Fruit fly (Drosophila melanogaster) whole organism, embryonic: Measurements from ENCODE around the gene Lamtor4.

ENCODE experiments used
- Bgb ChIP-seq: fragments of 200-800 bp; sonication (Bioruptor generic); IDR thresholded peaks from 2 replicates; pipeline ENCODE4 v1.3.6; 2022; ENCODE audit warnings: missing biosample characterization, missing genetic modification characterization; ENCODE audit not compliant: partially characterized antibody
- CG10274 ChIP-seq: fragments of 200-800 bp; sonication (Bioruptor generic); optimal IDR thresholded peaks from 3 replicates; lab custom pipeline; 2017; ENCODE audit warnings: missing biosample characterization, mild to moderate bottlenecking, missing genetic modification characterization
- CG10565 ChIP-seq: fragments of 200-800 bp; sonication (Bioruptor generic); optimal IDR thresholded peaks from 3 replicates; lab custom pipeline; 2016; ENCODE audit warnings: missing biosample characterization, mild to moderate bottlenecking, missing genetic modification characterization
- CG10654 ChIP-seq: fragments of 200-800 bp; sonication (Bioruptor generic); optimal IDR thresholded peaks from 2 replicates; lab custom pipeline; 2016; ENCODE audit warnings: missing biosample characterization, missing genetic modification characterization
- CG13624 ChIP-seq: fragments of 200-800 bp; sonication (Bioruptor generic); optimal IDR thresholded peaks from 2 replicates; lab custom pipeline; 2016; ENCODE audit warnings: missing biosample characterization, missing genetic modification characterization
- CG14441 ChIP-seq: fragments of 200-800 bp; sonication (Bioruptor generic); IDR thresholded peaks from 2 replicates; pipeline ENCODE4 v1.3.6; 2022; ENCODE audit warnings: missing biosample characterization, missing genetic modification characterization
- CG14710 ChIP-seq: fragments of 200-800 bp; sonication (Bioruptor generic); optimal IDR thresholded peaks from 3 replicates; lab custom pipeline; 2019; ENCODE audit warnings: missing biosample characterization, mild to moderate bottlenecking, missing genetic modification characterization, moderate library complexity
- CG16779 ChIP-seq: fragments of 200-800 bp; sonication (Bioruptor generic); IDR thresholded peaks from 2 replicates; pipeline ENCODE4 v1.3.6; 2022; ENCODE audit warnings: missing biosample characterization, missing genetic modification characterization
- CG1792 ChIP-seq: fragments of 200-800 bp; sonication (Bioruptor generic); optimal IDR thresholded peaks from 2 replicates; lab custom pipeline; 2016; ENCODE audit warnings: missing biosample characterization, missing genetic modification characterization
- CG3281 ChIP-seq: fragments of 200-800 bp; sonication (Bioruptor generic); optimal IDR thresholded peaks from 3 replicates; lab custom pipeline; 2017; ENCODE audit warnings: missing biosample characterization, mild to moderate bottlenecking, missing genetic modification characterization
- CG7963 ChIP-seq: fragments of 200-800 bp; sonication (Bioruptor generic); IDR thresholded peaks from 3 replicates; pipeline ENCODE4 v1.3.6; 2022; ENCODE audit warnings: missing biosample characterization, missing genetic modification characterization; ENCODE audit not compliant: partially characterized antibody
- CG8924 ChIP-seq: fragments of 200-800 bp; optimal IDR thresholded peaks from 3 replicates; lab custom pipeline; 2019; ENCODE audit warnings: missing biosample characterization, mild to moderate bottlenecking, missing genetic modification characterization, moderate library complexity
- CG9609 ChIP-seq: fragments of 200-800 bp; sonication (Bioruptor generic); optimal IDR thresholded peaks from 3 replicates; lab custom pipeline; 2016; ENCODE audit warnings: missing biosample characterization, missing genetic modification characterization
- Camta ChIP-seq: fragments of 200-800 bp; sonication (Bioruptor generic); optimal IDR thresholded peaks from 2 replicates; lab custom pipeline; 2016; ENCODE audit warnings: missing biosample characterization, missing genetic modification characterization
- Dip2 ChIP-seq: fragments of 200-800 bp; sonication (Bioruptor generic); IDR thresholded peaks from 2 replicates; pipeline ENCODE4 v1.3.6; 2022; ENCODE audit warnings: missing biosample characterization, missing genetic modification characterization
- Dp ChIP-seq: fragments of 200-800 bp; sonication (Bioruptor generic); optimal IDR thresholded peaks from 2 replicates; lab custom pipeline; 2018; ENCODE audit warnings: missing biosample characterization, mild to moderate bottlenecking, missing genetic modification characterization, moderate library complexity
- Dref ChIP-seq: fragments of 200-800 bp; sonication (Bioruptor generic); IDR thresholded peaks from 2 replicates; pipeline ENCODE4 v1.3.6; 2022; ENCODE audit warnings: missing biosample characterization, missing genetic modification characterization
- Drgx ChIP-seq: fragments of 200-800 bp; sonication (Bioruptor generic); IDR thresholded peaks from 2 replicates; pipeline ENCODE4 v1.3.6; 2022; ENCODE audit warnings: missing biosample characterization, missing genetic modification characterization
- HLH54F ChIP-seq: fragments of 200-800 bp; sonication (Bioruptor generic); optimal IDR thresholded peaks from 3 replicates; lab custom pipeline; 2016; ENCODE audit warnings: missing biosample characterization, missing genetic modification characterization
- Hand ChIP-seq: fragments of 200-800 bp; sonication (Bioruptor generic); optimal IDR thresholded peaks from 2 replicates; lab custom pipeline; 2017; ENCODE audit warnings: mild to moderate bottlenecking, missing biosample characterization, missing genetic modification reagents, missing genetic modification characterization
- Kr ChIP-seq: fragments of 200-800 bp; sonication (Bioruptor generic); optimal IDR thresholded peaks from 2 replicates; lab custom pipeline; 2017; ENCODE audit warnings: missing biosample characterization, mild to moderate bottlenecking, missing genetic modification characterization
- Mad ChIP-seq: fragments of 200-800 bp; sonication (Bioruptor generic); optimal IDR thresholded peaks from 2 replicates; lab custom pipeline; 2016; ENCODE audit warnings: missing biosample characterization, missing genetic modification characterization
- Mrtf ChIP-seq: fragments of 200-800 bp; sonication (Bioruptor generic); IDR thresholded peaks from 3 replicates; pipeline ENCODE4 v1.3.6; 2022; ENCODE audit warnings: missing biosample characterization, missing genetic modification characterization
- NC2α ChIP-seq: fragments of 200-800 bp; sonication (Bioruptor generic); optimal IDR thresholded peaks from 2 replicates; lab custom pipeline; 2016; ENCODE audit warnings: missing biosample characterization, missing genetic modification characterization
- Nf-YB ChIP-seq: fragments of 200-800 bp; sonication (Bioruptor generic); optimal IDR thresholded peaks from 3 replicates; lab custom pipeline; 2019; ENCODE audit warnings: missing biosample characterization, mild to moderate bottlenecking, missing genetic modification characterization, moderate library complexity
- Pdp1 ChIP-seq, 2 experiments: fragments of 200-800 bp; sonication (Bioruptor generic); optimal IDR thresholded peaks; 3 replicates each; lab custom pipeline; 2016; ENCODE audit warnings: missing biosample characterization in 2 of 2, missing genetic modification characterization in 2 of 2, mild to moderate bottlenecking in 1 of 2, moderate library complexity in 1 of 2
- Poxn ChIP-seq: fragments of 200-800 bp; sonication (Bioruptor generic); IDR thresholded peaks from 2 replicates; pipeline ENCODE4 v1.3.6; 2022; ENCODE audit warnings: missing biosample characterization, missing genetic modification characterization
- Taf1 ChIP-seq: fragments of 200-800 bp; sonication (Bioruptor generic); IDR thresholded peaks from 2 replicates; pipeline ENCODE4 v1.3.6; 2022; ENCODE audit warnings: missing biosample characterization, missing genetic modification characterization
- Xbp1 ChIP-seq: fragments of 200-800 bp; sonication (Bioruptor generic); optimal IDR thresholded peaks from 3 replicates; lab custom pipeline; 2016; ENCODE audit warnings: missing biosample characterization, mild to moderate bottlenecking, missing genetic modification characterization
- ase ChIP-seq: fragments of 200-800 bp; sonication (Bioruptor generic); IDR thresholded peaks from 3 replicates; pipeline ENCODE4 v1.3.6; 2022; ENCODE audit warnings: missing biosample characterization, missing genetic modification characterization
- bowl ChIP-seq: fragments of 200-800 bp; sonication (Bioruptor generic); IDR thresholded peaks from 2 replicates; pipeline ENCODE4 v1.3.6; 2022; ENCODE audit warnings: missing biosample characterization, missing genetic modification characterization
- cg ChIP-seq: fragments of 200-800 bp; sonication (Bioruptor generic); optimal IDR thresholded peaks from 3 replicates; lab custom pipeline; 2019; ENCODE audit warnings: missing biosample characterization, mild to moderate bottlenecking, missing genetic modification characterization, moderate library complexity
- chinmo ChIP-seq: fragments of 200-800 bp; sonication (Bioruptor generic); IDR thresholded peaks from 4 replicates; pipeline ENCODE4 v1.3.6; 2022; ENCODE audit warnings: missing biosample characterization, missing genetic modification characterization; ENCODE audit not compliant: partially characterized antibody
- cwo ChIP-seq: fragments of 200-800 bp; sonication (Bioruptor generic); optimal IDR thresholded peaks from 3 replicates; lab custom pipeline; 2017; ENCODE audit warnings: missing biosample characterization, missing genetic modification characterization, mild to moderate bottlenecking, moderate library complexity, missing genetic modification reagents
- esg ChIP-seq: fragments of 200-800 bp; sonication (Bioruptor generic); conservative IDR thresholded peaks from 2 replicates; pipeline ENCODE4 v1.3.6; 2022; ENCODE audit warnings: missing biosample characterization, missing genetic modification characterization
- exex ChIP-seq: fragments of 200-800 bp; sonication (Bioruptor generic); optimal IDR thresholded peaks from 4 replicates; lab custom pipeline; 2018; ENCODE audit warnings: missing biosample characterization, mild to moderate bottlenecking, missing genetic modification characterization, moderate library complexity
- fd3F ChIP-seq: fragments of 200-800 bp; sonication (Bioruptor generic); optimal IDR thresholded peaks from 2 replicates; lab custom pipeline; 2018; ENCODE audit warnings: missing biosample characterization, mild to moderate bottlenecking, missing genetic modification characterization, moderate library complexity
- insv ChIP-seq, 2 experiments: fragments of 200-800 bp; sonication (Bioruptor generic); optimal IDR thresholded peaks; 3 replicates each; lab custom pipeline; 2016 to 2018; ENCODE audit warnings: missing biosample characterization in 2 of 2, missing genetic modification characterization in 2 of 2
- klu ChIP-seq: fragments of 200-800 bp; sonication (Bioruptor generic); IDR thresholded peaks from 2 replicates; pipeline ENCODE4 v1.3.6; 2022; ENCODE audit warnings: missing biosample characterization, missing genetic modification characterization
- onecut ChIP-seq: fragments of 200-800 bp; sonication (Bioruptor generic); IDR thresholded peaks from 2 replicates; pipeline ENCODE4 v1.3.6; 2022; ENCODE audit warnings: missing biosample characterization, missing genetic modification characterization
- psq ChIP-seq: fragments of 200-800 bp; sonication (Bioruptor generic); optimal IDR thresholded peaks from 2 replicates; lab custom pipeline; 2017; ENCODE audit warnings: missing biosample characterization, missing genetic modification characterization
- sc ChIP-seq, 3 experiments: fragments of >200 bp in 2 of 3; fragments of 200-800 bp in 1 of 3; sonication (Bioruptor generic) in 1 of 3; optimal IDR thresholded peaks; 2 replicates in 2 of 3; 3 replicates in 1 of 3; lab custom pipeline; 2017; ENCODE audit warnings: mild to moderate bottlenecking in 1 of 3, missing biosample characterization in 1 of 3, missing genetic modification characterization in 1 of 3, missing genetic modification reagents in 1 of 3
- schlank ChIP-seq: fragments of 200-800 bp; sonication (Bioruptor generic); optimal IDR thresholded peaks from 2 replicates; lab custom pipeline; 2018; ENCODE audit warnings: missing biosample characterization, mild to moderate bottlenecking, missing genetic modification characterization
- scrt ChIP-seq: fragments of 200-800 bp; sonication (Bioruptor generic); optimal IDR thresholded peaks from 2 replicates; lab custom pipeline; 2018; ENCODE audit warnings: missing biosample characterization, mild to moderate bottlenecking, missing genetic modification characterization, moderate library complexity
- sqz ChIP-seq: fragments of 200-800 bp; sonication (Bioruptor generic); optimal IDR thresholded peaks from 3 replicates; lab custom pipeline; 2018; ENCODE audit warnings: missing biosample characterization, mild to moderate bottlenecking, missing genetic modification characterization
- tna ChIP-seq: fragments of 200-800 bp; sonication (Bioruptor generic); IDR thresholded peaks from 2 replicates; pipeline ENCODE4 v1.3.6; 2022; ENCODE audit warnings: missing biosample characterization, missing genetic modification characterization; ENCODE audit not compliant: partially characterized antibody
- twi ChIP-seq: fragments of 200-800 bp; optimal IDR thresholded peaks from 2 replicates; lab custom pipeline; 2019; ENCODE audit warnings: missing biosample characterization, mild to moderate bottlenecking, missing genetic modification characterization, moderate library complexity
- unpg ChIP-seq: fragments of 200-800 bp; sonication (Bioruptor generic); optimal IDR thresholded peaks from 3 replicates; lab custom pipeline; 2018; ENCODE audit warnings: missing biosample characterization, mild to moderate bottlenecking, missing genetic modification characterization, moderate library complexity
- zfh1 ChIP-seq: fragments of 200-800 bp; sonication (Bioruptor generic); IDR thresholded peaks from 3 replicates; pipeline ENCODE4 v1.3.6; 2022; ENCODE audit warnings: missing biosample characterization, missing genetic modification characterization

Gene Lamtor4

dm6 chr3L:3940075-3940819 lies 43.5 kb downstream of the Lamtor4 start, which contains the start of gene CG12766 (continued):
- TF ChIP-seq bowl (GFP tag; lab: Robert Waterston, UW) (no peak), Xbp1 (GFP tag; lab: Kevin White, UChicago) (no peak), Hand (GFP tag; lab: Kevin White, UChicago) (no peak), Mrtf (GFP tag; lab: Robert Waterston, UW) (no peak), klu (no peak), CG14441 (GFP tag; lab: Robert Waterston, UW) (0 out of 2 replicates have a peak, but pooled peaks have one; percentile 6), Bgb (GFP tag; lab: Robert Waterston, UW) (peak; percentile 65; the same call in 1 of the 2 replicates), schlank (tag; lab: Kevin White, UChicago) (no peak), CG10654 (GFP tag; lab: Kevin White, UChicago) (no peak), twi (tag; lab: Kevin White, UChicago) (no peak), Poxn (no peak), insv (GFP tag; optimal IDR thresholded peaks at IDR 0.05; lab: Kevin White, UChicago) (no peak), HLH54F (no peak), unpg (GFP tag; lab: Kevin White, UChicago) (no peak), sqz (no peak), cwo (GFP tag; lab: Kevin White, UChicago) (no peak), Mad (GFP tag; lab: Kevin White, UChicago) (no peak), fd3F (no peak), CG16779 (GFP tag; lab: Robert Waterston, UW) (no peak), CG9609 (GFP tag; lab: Kevin White, UChicago) (no peak), CG8924 (tag; lab: Kevin White, UChicago) (no peak), CG1792 (GFP tag; lab: Kevin White, UChicago) (no peak), onecut (GFP tag; lab: Robert Waterston, UW) (no peak), scrt (GFP tag; lab: Kevin White, UChicago) (peak; percentile 1), ase (no peak), chinmo (GFP tag; lab: Robert Waterston, UW) (peak; percentile 74; the same call in 2 of the 4 replicates), Drgx (GFP tag; lab: Robert Waterston, UW) (0 out of 2 replicates have a peak, but pooled peaks have one; percentile 28), CG10565 (GFP tag; lab: Kevin White, UChicago) (no peak), Kr (GFP tag; lab: Kevin White, UChicago) (no peak), Pdp1 (GFP tag; optimal IDR thresholded peaks at IDR 0.05; lab: Kevin White, UChicago) (peak in 1 of 2 experiments; percentile 54), CG3281 (GFP tag; lab: Kevin White, UChicago) (peak; percentile 0), CG13624 (no peak), Dp (GFP tag; lab: Kevin White, UChicago) (peak; percentile 77), psq (GFP tag; lab: Kevin White, UChicago) (no peak), Taf1 (GFP tag; lab: Robert Waterston, UW) (no peak), CG14710 (tag; lab: Kevin White, UChicago) (no peak), CG7963 (GFP tag; lab: Robert Waterston, UW) (peak; percentile 55; the same call in 1 of the 3 replicates), Nf-YB (GFP tag; lab: Kevin White, UChicago) (no peak), sc (optimal IDR thresholded peaks at IDR 0.05; lab: Kevin White, UChicago) (no peak), sc (GFP tag; optimal IDR thresholded peaks at IDR 0.05; lab: Kevin White, UChicago) (no peak), exex (peak; percentile 71), Dref (peak; percentile 48), CG10274 (GFP tag; lab: Kevin White, UChicago) (no peak), esg (GFP tag; lab: Robert Waterston, UW) (no peak), tna (GFP tag; lab: Robert Waterston, UW) (peak; percentile 71), Dip2 (no peak), NC2α (GFP tag; lab: Kevin White, UChicago) (no peak), cg (GFP tag; lab: Kevin White, UChicago) (no peak), zfh1 (0 out of 3 replicates have a peak, but pooled peaks have one; percentile 26), Camta (no peak)
